Worm (Caenorhabditis elegans) whole organism, L1 larva: ENCODE results near the gene hot-1.
A peak's percentile ranks its signal among the peaks of the same experiment; 100 is the strongest.

Experiments
- Y116A8C.19 ChIP-seq: sonication (generic microtip); optimal IDR thresholded peaks from 2 replicates; lab custom pipeline; 2016; ENCODE audit warnings: missing compliant biosample characterization, missing genetic modification characterization, borderline replicate concordance
- alr-1 ChIP-seq: fragments of 200-800 bp; sonication (Bioruptor generic); optimal IDR thresholded peaks from 2 replicates; lab custom pipeline; 2018; ENCODE audit warnings: borderline replicate concordance, mild to moderate bottlenecking, missing genetic modification characterization, missing compliant biosample characterization
- ama-1 ChIP-seq: fragments of 150-350 bp; optimal IDR thresholded peaks from 2 replicates; lab custom pipeline; 2014
- blmp-1 ChIP-seq: fragments of 150-350 bp; optimal IDR thresholded peaks from 2 replicates; lab custom pipeline; 2014; ENCODE audit warnings: missing biosample characterization, missing genetic modification characterization
- ceh-63 ChIP-seq: fragments of 200-800 bp; sonication (Bioruptor generic); optimal IDR thresholded peaks from 2 replicates; lab custom pipeline; 2018; ENCODE audit warnings: mild to moderate bottlenecking, missing genetic modification characterization, missing compliant biosample characterization
- ceh-8 ChIP-seq: fragments of 200-800 bp; sonication (Bioruptor generic); optimal IDR thresholded peaks from 2 replicates; lab custom pipeline; 2018; ENCODE audit warnings: mild to moderate bottlenecking, missing genetic modification characterization, moderate library complexity, missing compliant biosample characterization
- ceh-82 ChIP-seq, 3 experiments: fragments of 150-350 bp in 1 of 3; sonication (generic microtip) in 2 of 3; optimal IDR thresholded peaks; 2 replicates each; lab custom pipeline; 2014 to 2017; ENCODE audit warnings: missing biosample characterization in 3 of 3, missing genetic modification characterization in 3 of 3
- ces-1 ChIP-seq: fragments of 150-350 bp; optimal IDR thresholded peaks from 2 replicates; lab custom pipeline; 2014; ENCODE audit warnings: missing biosample characterization, missing genetic modification reagents, missing genetic modification characterization
- dpl-1 ChIP-seq, 3 experiments: fragments of 150-350 bp in 2 of 3; sonication (generic microtip) in 1 of 3; optimal IDR thresholded peaks; 2 replicates each; lab custom pipeline; 2014 to 2017; ENCODE audit warnings: missing biosample characterization in 3 of 3, missing genetic modification characterization in 3 of 3, missing genetic modification reagents in 3 of 3
- dsc-1 ChIP-seq: sonication (generic microtip); optimal IDR thresholded peaks from 2 replicates; lab custom pipeline; 2016; ENCODE audit warnings: mild to moderate bottlenecking, missing genetic modification characterization, missing compliant biosample characterization
- efl-1 ChIP-seq, 4 experiments: fragments of 150-350 bp; optimal IDR thresholded peaks in 3 of 4; peaks in 1 of 4; 1 replicate in 1 of 4; 2 replicates in 3 of 4; lab custom pipeline; 2014; ENCODE audit warnings: missing biosample characterization in 2 of 4, missing genetic modification characterization in 2 of 4, missing genetic modification reagents in 2 of 4
- efl-3 ChIP-seq: fragments of 200-800 bp; sonication (Bioruptor generic); optimal IDR thresholded peaks from 2 replicates; lab custom pipeline; 2018; ENCODE audit warnings: mild to moderate bottlenecking, missing genetic modification characterization, missing compliant biosample characterization
- egl-13 ChIP-seq: sonication (generic microtip); optimal IDR thresholded peaks from 2 replicates; lab custom pipeline; 2016; ENCODE audit warnings: missing genotype, missing genetic modification reagents, missing genetic modification characterization, missing compliant biosample characterization
- elt-3 ChIP-seq, 6 experiments: fragments of 150-350 bp in 1 of 6; sonication (generic microtip); optimal IDR thresholded peaks; 2 replicates each; lab custom pipeline; 2017 to 2018; ENCODE audit warnings: missing biosample characterization in 6 of 6, missing genetic modification characterization in 6 of 6, inconsistent platforms in 1 of 6
- ets-5 ChIP-seq: fragments of 200-800 bp; sonication (Bioruptor generic); IDR thresholded peaks from 2 replicates; pipeline ENCODE4 v1.3.6; 2022; ENCODE audit warnings: missing genetic modification characterization, missing compliant biosample characterization
- fkh-8 ChIP-seq: sonication (generic microtip); optimal IDR thresholded peaks from 2 replicates; lab custom pipeline; 2016; ENCODE audit warnings: mild to moderate bottlenecking, missing genetic modification characterization, missing compliant biosample characterization
- hpl-2 ChIP-seq: fragments of 150-350 bp; optimal IDR thresholded peaks from 2 replicates; lab custom pipeline; 2014; ENCODE audit warnings: missing biosample characterization, missing genetic modification reagents, missing genetic modification characterization
- irx-1 ChIP-seq: sonication (generic microtip); optimal IDR thresholded peaks from 2 replicates; lab custom pipeline; 2016; ENCODE audit warnings: missing genetic modification characterization, missing compliant biosample characterization
- lin-13 ChIP-seq: fragments of 150-350 bp; optimal IDR thresholded peaks from 2 replicates; lab custom pipeline; 2014; ENCODE audit warnings: missing biosample characterization, missing genetic modification reagents, missing genetic modification characterization
- lin-14 ChIP-seq: fragments of 200-800 bp; sonication (Bioruptor generic); optimal IDR thresholded peaks from 2 replicates; lab custom pipeline; 2018; ENCODE audit warnings: mild to moderate bottlenecking, missing genetic modification characterization, moderate library complexity, missing compliant biosample characterization
- lin-15B ChIP-seq: fragments of 150-350 bp; sonication (generic microtip); optimal IDR thresholded peaks from 3 replicates; lab custom pipeline; 2014; ENCODE audit warnings: missing biosample characterization, missing genetic modification characterization
- lin-35 ChIP-seq, 2 experiments: fragments of 150-350 bp; optimal IDR thresholded peaks; 2 replicates each; lab custom pipeline; 2014; ENCODE audit warnings: missing biosample characterization in 2 of 2, missing genetic modification characterization in 2 of 2, missing genetic modification reagents in 2 of 2
- lir-3 ChIP-seq: sonication (generic microtip); optimal IDR thresholded peaks from 2 replicates; lab custom pipeline; 2016; ENCODE audit warnings: mild to moderate bottlenecking, missing genetic modification characterization, moderate library complexity, missing compliant biosample characterization; ENCODE audit not compliant: poor library complexity
- lsy-2 ChIP-seq, 2 experiments: fragments of 150-350 bp; optimal IDR thresholded peaks; 2 replicates each; lab custom pipeline; 2014; ENCODE audit warnings: missing biosample characterization in 2 of 2, missing genetic modification characterization in 2 of 2
- mab-9 ChIP-seq: fragments of 200-800 bp; sonication (Bioruptor generic); IDR thresholded peaks from 2 replicates; pipeline ENCODE4 v1.3.6; 2022; ENCODE audit warnings: missing genetic modification reagents, missing genetic modification characterization, missing compliant biosample characterization
- nhr-12 ChIP-seq: sonication (generic microtip); optimal IDR thresholded peaks from 2 replicates; lab custom pipeline; 2017; ENCODE audit warnings: missing biosample characterization, missing genetic modification characterization
- nhr-20 ChIP-seq: sonication (generic microtip); optimal IDR thresholded peaks from 2 replicates; lab custom pipeline; 2016; ENCODE audit warnings: mild to moderate bottlenecking, missing genetic modification characterization, missing compliant biosample characterization
- nhr-47 ChIP-seq: sonication (generic microtip); optimal IDR thresholded peaks from 2 replicates; lab custom pipeline; 2016; ENCODE audit warnings: mild to moderate bottlenecking, missing genetic modification characterization, moderate library complexity, missing compliant biosample characterization
- nhr-71 ChIP-seq: sonication (generic microtip); optimal IDR thresholded peaks from 2 replicates; lab custom pipeline; 2016; ENCODE audit warnings: mild to moderate bottlenecking, missing genetic modification characterization, moderate library complexity, missing compliant biosample characterization
- nhr-77 ChIP-seq: fragments of 150-350 bp; optimal IDR thresholded peaks from 2 replicates; lab custom pipeline; 2014; ENCODE audit warnings: missing biosample characterization, missing genetic modification characterization
- nhr-84 ChIP-seq: sonication (generic microtip); optimal IDR thresholded peaks from 2 replicates; lab custom pipeline; 2017; ENCODE audit warnings: missing biosample characterization, missing genetic modification characterization
- nhr-85 ChIP-seq: sonication (generic microtip); peaks from one replicate; lab custom pipeline; 2016; ENCODE audit warnings: missing genetic modification characterization, inconsistent platforms, missing compliant biosample characterization
- pax-3 ChIP-seq: fragments of 200-800 bp; sonication (Bioruptor generic); optimal IDR thresholded peaks from 2 replicates; lab custom pipeline; 2018; ENCODE audit warnings: mild to moderate bottlenecking, missing genetic modification characterization, moderate library complexity, missing compliant biosample characterization
- rnt-1 ChIP-seq: sonication (generic microtip); optimal IDR thresholded peaks from 2 replicates; lab custom pipeline; 2016; ENCODE audit warnings: mild to moderate bottlenecking, missing genetic modification characterization, moderate library complexity, missing compliant biosample characterization
- skn-1 ChIP-seq: fragments of 150-350 bp; optimal IDR thresholded peaks from 2 replicates; lab custom pipeline; 2014; ENCODE audit warnings: missing biosample characterization, missing genetic modification characterization
- snpc-4 ChIP-seq: fragments of 150-350 bp; optimal IDR thresholded peaks from 2 replicates; lab custom pipeline; 2014; ENCODE audit warnings: missing biosample characterization, missing genetic modification characterization
- snu-23 ChIP-seq: sonication (generic microtip); optimal IDR thresholded peaks from 2 replicates; lab custom pipeline; 2016; ENCODE audit warnings: missing genetic modification characterization, missing compliant biosample characterization
- sptf-1 ChIP-seq: fragments of 150-350 bp; optimal IDR thresholded peaks from 2 replicates; lab custom pipeline; 2014; ENCODE audit warnings: missing biosample characterization, missing genetic modification characterization
- swsn-7 ChIP-seq: sonication (generic microtip); optimal IDR thresholded peaks from 2 replicates; lab custom pipeline; 2016; ENCODE audit warnings: missing genetic modification characterization, missing compliant biosample characterization
- tbx-2 ChIP-seq: sonication (generic microtip); optimal IDR thresholded peaks from 2 replicates; lab custom pipeline; 2016; ENCODE audit warnings: missing genetic modification characterization, missing compliant biosample characterization
- unc-130 ChIP-seq: fragments of 150-350 bp; optimal IDR thresholded peaks from 2 replicates; lab custom pipeline; 2017; ENCODE audit warnings: missing biosample characterization, missing genetic modification characterization, inconsistent platforms
- unc-62 ChIP-seq: fragments of 150-350 bp; optimal IDR thresholded peaks from 2 replicates; lab custom pipeline; 2014; ENCODE audit warnings: missing biosample characterization, missing genetic modification reagents, missing genetic modification characterization
- unc-86 ChIP-seq: sonication (generic microtip); optimal IDR thresholded peaks from 2 replicates; lab custom pipeline; 2016; ENCODE audit warnings: missing genetic modification characterization, missing compliant biosample characterization
- unc-98 ChIP-seq: fragments of 200-800 bp; sonication (Bioruptor generic); IDR thresholded peaks from 2 replicates; pipeline ENCODE4 v1.3.6; 2022; ENCODE audit warnings: missing genetic modification characterization, missing compliant biosample characterization
- vab-15 ChIP-seq: sonication (generic microtip); optimal IDR thresholded peaks from 2 replicates; lab custom pipeline; 2017; ENCODE audit warnings: missing genotype, mild to moderate bottlenecking, missing genetic modification characterization, missing compliant biosample characterization

The hot-1 gene

ce11 chrV:14642016-14642415, 21.1 kb downstream of the hot-1 start:
- TF ChIP-seq efl-3 (GFP tag; lab: Kevin White, UChicago) (no peak), irx-1 (no peak), ces-1 (GFP tag; lab: Kevin White, UChicago) (no peak), rnt-1 (tag; lab: Kevin White, UChicago) (no peak), lin-13 (GFP tag; lab: Kevin White, UChicago) (no peak)

ce11 chrV:14645817-14646789, 25.2 kb downstream of the hot-1 start, which contains the start of the genes rfc-1 and pmp-3:
TSS of gene rfc-1 (minus strand) at chrV:14645979.
TSS of gene pmp-3 (plus strand) at chrV:14646739.
- TF ChIP-seq Y116A8C.19 (tag; lab: Kevin White, UChicago), result no peak
- TF ChIP-seq ceh-82 (tag; optimal IDR thresholded peaks at IDR 0.05; lab: Kevin White, UChicago), result no peak
- TF ChIP-seq dsc-1, result peak; percentile 2
- TF ChIP-seq nhr-85 (tag; lab: Kevin White, UChicago), result peak; percentile 20
- TF ChIP-seq efl-1 (optimal IDR thresholded peaks at IDR 0.05; lab: Kevin White, UChicago), result peak; percentile 87 to 93
- TF ChIP-seq efl-1 (GFP tag; optimal IDR thresholded peaks at IDR 0.05 in 1 of 2; lab: Kevin White, UChicago), result peak; percentile 88 to 99
- TF ChIP-seq lin-14, result peak; percentile 42
- no peak for TF ChIP-seq ceh-8 (GFP tag; lab: Kevin White, UChicago)
- no peak for TF ChIP-seq ces-1 (GFP tag; lab: Kevin White, UChicago)
- TF ChIP-seq alr-1 (tag; lab: Kevin White, UChicago), result no peak
- TF ChIP-seq lin-35 (GFP tag; optimal IDR thresholded peaks at IDR 0.05; lab: Kevin White, UChicago), result peak; percentile 79 to 93
- TF ChIP-seq fkh-8, result peak; percentile 12
- peak; percentile 93 for TF ChIP-seq blmp-1 (tag; lab: Kevin White, UChicago)
- TF ChIP-seq rnt-1 (tag; lab: Kevin White, UChicago), result peak; percentile 20
- no peak for TF ChIP-seq elt-3 (tag; optimal IDR thresholded peaks at IDR 0.05; lab: Kevin White, UChicago)
- no peak for TF ChIP-seq ceh-63 (GFP tag; lab: Kevin White, UChicago)
- TF ChIP-seq pax-3 (tag; lab: Kevin White, UChicago), result no peak
- TF ChIP-seq unc-130 (tag; lab: Kevin White, UChicago), result peak; percentile 5
- no peak for TF ChIP-seq unc-62
- no peak for TF ChIP-seq snpc-4
- TF ChIP-seq dpl-1 (GFP tag; optimal IDR thresholded peaks at IDR 0.05; lab: Kevin White, UChicago), result peak; percentile 82 to 88 (median 86)
- TF ChIP-seq lsy-2 (tag; optimal IDR thresholded peaks at IDR 0.05; lab: Kevin White, UChicago), result peak; percentile 7 to 74
- TF ChIP-seq ama-1 (lab: Kevin White, UChicago), result no peak
- TF ChIP-seq nhr-12 (tag; lab: Kevin White, UChicago), result no peak
- TF ChIP-seq sptf-1 (tag; lab: Kevin White, UChicago), result no peak
- peak; percentile 22 for TF ChIP-seq skn-1 (tag; lab: Kevin White, UChicago)
- TF ChIP-seq unc-86 (tag; lab: Kevin White, UChicago), result no peak
- no peak for TF ChIP-seq nhr-47 (tag; lab: Kevin White, UChicago)
- peak; percentile 22 for TF ChIP-seq tbx-2 (tag; lab: Kevin White, UChicago)
- no peak for TF ChIP-seq egl-13 (tag; lab: Kevin White, UChicago)
- peak; percentile 42 for TF ChIP-seq nhr-71 (tag; lab: Kevin White, UChicago)
- no peak for TF ChIP-seq nhr-77 (tag; lab: Kevin White, UChicago)
- peak; percentile 5 for TF ChIP-seq irx-1
- no peak for TF ChIP-seq lin-13 (GFP tag; lab: Kevin White, UChicago)
- no peak for TF ChIP-seq unc-98
- TF ChIP-seq hpl-2, result no peak
- no peak for TF ChIP-seq vab-15 (tag; lab: Kevin White, UChicago)
- TF ChIP-seq nhr-84 (tag; lab: Kevin White, UChicago), result no peak
- no peak for TF ChIP-seq ets-5
- TF ChIP-seq lir-3 (tag; lab: Kevin White, UChicago), result no peak
- peak; percentile 30 for TF ChIP-seq nhr-20 (tag; lab: Kevin White, UChicago)
- no peak for TF ChIP-seq mab-9 (GFP tag; lab: Robert Waterston, UW)
- TF ChIP-seq lin-15B, result peak; percentile 29
- TF ChIP-seq snu-23 (GFP tag; lab: Kevin White, UChicago), result peak; percentile 36
- TF ChIP-seq swsn-7 (tag; lab: Kevin White, UChicago), result peak; percentile 9
